Fruit fly (Drosophila melanogaster): ENCODE results near the gene CG10591.

dm6 chr3L:5623296-5623695, 23.8 kb upstream of the CG10591 start:
- TF ChIP-seq CG12605 (GFP tag; IDR thresholded peaks at IDR 0.05) (no peak), D1 (tag; optimal IDR thresholded peaks at IDR 0.05) (no peak), EcR (GFP tag; optimal IDR thresholded peaks at IDR 0.05) (no peak), gl (tag; optimal IDR thresholded peaks at IDR 0.05) (no peak), CG17806 (tag; optimal IDR thresholded peaks at IDR 0.05) (no peak)

Measured in whole organism, pupa.